Worm (Caenorhabditis elegans) whole organism, L4/young adult: ENCODE measurements around the gene mrp-6.

Experiments used
- W03F9.2 ChIP-seq: fragments of 150-350 bp; optimal IDR thresholded peaks from 2 replicates; lab custom pipeline; 2014; ENCODE audit warnings: missing biosample characterization, missing genetic modification characterization
- dao-5 ChIP-seq: sonication (generic microtip); optimal IDR thresholded peaks from 2 replicates; lab custom pipeline; 2016; ENCODE audit warnings: missing genotype, missing genetic modification characterization, moderate library complexity, missing compliant biosample characterization
- him-1 ChIP-seq: sonication (generic microtip); optimal IDR thresholded peaks from 2 replicates; lab custom pipeline; 2016; ENCODE audit warnings: missing genotype, missing genetic modification reagents, missing genetic modification characterization, missing compliant biosample characterization

- TF ChIP-seq him-1 (tag; lab: Kevin White, UChicago) (no peak), dao-5 (tag; lab: Kevin White, UChicago) (no peak), W03F9.2 (no peak)
Observed at ce11 chrX:4128684-4129083, 57.9 kb downstream of the mrp-6 start.
